Worm (Caenorhabditis elegans): ENCODE results near the gene mig-15.

DNA sequence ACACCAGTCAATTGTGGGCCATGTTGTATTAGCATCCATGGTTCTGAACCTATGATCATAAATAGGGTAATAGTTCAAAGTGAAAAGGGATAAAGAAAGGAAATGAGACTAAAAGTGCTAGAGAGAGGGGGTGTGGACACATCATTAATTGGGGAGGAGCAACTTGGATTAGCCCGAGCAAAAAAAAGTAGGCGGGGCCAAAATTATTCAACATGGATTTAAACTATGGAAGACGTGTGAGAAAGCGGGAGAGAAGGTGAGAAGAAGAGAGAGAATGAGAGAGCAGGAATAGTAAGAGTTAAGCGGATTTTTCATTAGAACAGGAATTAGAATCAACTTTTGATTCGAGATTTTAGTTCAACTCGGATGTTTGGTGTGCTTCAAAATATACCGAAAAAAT is 35.1 kb upstream of the mig-15 start, which contains the start of gene C39B10.1:
- TF ChIP-seq T23F11.4 (GFP tag; optimal IDR thresholded peaks at IDR 0.05) (no peak), fkh-10 (GFP tag; optimal IDR thresholded peaks at IDR 0.05) (no peak), zip-5 (tag; optimal IDR thresholded peaks at IDR 0.05) (no peak), ceh-14 (tag; optimal IDR thresholded peaks at IDR 0.05) (no peak), ama-1 (optimal IDR thresholded peaks at IDR 0.05) (no peak), ref-2 (tag; optimal IDR thresholded peaks at IDR 0.05) (no peak), tbx-7 (tag; optimal IDR thresholded peaks at IDR 0.05) (no peak), ceh-22 (tag; optimal IDR thresholded peaks at IDR 0.05) (no peak), pqm-1 (tag; optimal IDR thresholded peaks at IDR 0.05) (no peak), pha-4 (tag; optimal IDR thresholded peaks at IDR 0.05) (no peak), ceh-6 (GFP tag; optimal IDR thresholded peaks at IDR 0.05) (no peak), unc-42 (tag; optimal IDR thresholded peaks at IDR 0.05) (no peak), nfya-1 (tag; optimal IDR thresholded peaks at IDR 0.05) (no peak)
